Worm (Caenorhabditis elegans) whole organism, L3 larva: ENCODE data around the gene ZK353.4.

Experiments
- R02D3.7 ChIP-seq: fragments of 150-350 bp; optimal IDR thresholded peaks from 2 replicates; lab custom pipeline; 2014; ENCODE audit warnings: missing biosample characterization, missing genetic modification characterization
- ZK546.5 ChIP-seq: sonication (generic microtip); optimal IDR thresholded peaks from 2 replicates; lab custom pipeline; 2017; ENCODE audit warnings: missing biosample characterization, missing genetic modification characterization
- aly-2 ChIP-seq: fragments of 150-350 bp; optimal IDR thresholded peaks from 2 replicates; lab custom pipeline; 2014; ENCODE audit warnings: missing biosample characterization, missing genetic modification characterization
- ama-1 ChIP-seq: fragments of 150-350 bp; optimal IDR thresholded peaks from 2 replicates; lab custom pipeline; 2018
- ceh-16 ChIP-seq: sonication (generic microtip); optimal IDR thresholded peaks from 2 replicates; lab custom pipeline; 2017; ENCODE audit warnings: missing biosample characterization, missing genetic modification characterization
- ceh-28 ChIP-seq: fragments of 150-350 bp; optimal IDR thresholded peaks from 2 replicates; lab custom pipeline; 2014; ENCODE audit warnings: missing biosample characterization, missing genetic modification reagents, missing genetic modification characterization
- ceh-9 ChIP-seq: sonication (generic microtip); optimal IDR thresholded peaks from 2 replicates; lab custom pipeline; 2018; ENCODE audit warnings: missing biosample characterization, missing genetic modification characterization
- egl-27 ChIP-seq: sonication (generic microtip); optimal IDR thresholded peaks from 4 replicates; lab custom pipeline; 2017; ENCODE audit warnings: missing biosample characterization, missing genetic modification reagents, missing genetic modification characterization
- egl-5 ChIP-seq: fragments of 150-350 bp; optimal IDR thresholded peaks from 2 replicates; lab custom pipeline; 2017; ENCODE audit warnings: missing biosample characterization, missing genetic modification reagents, missing genetic modification characterization, inconsistent platforms
- elt-2 ChIP-seq: sonication (generic microtip); optimal IDR thresholded peaks from 2 replicates; lab custom pipeline; 2016; ENCODE audit warnings: missing genetic modification reagents, mild to moderate bottlenecking, missing genetic modification characterization, missing compliant biosample characterization
- elt-3 ChIP-seq, 3 experiments: fragments of 150-350 bp in 1 of 3; sonication (generic microtip) in 2 of 3; optimal IDR thresholded peaks; 2 replicates in 2 of 3; 4 replicates in 1 of 3; lab custom pipeline; 2014 to 2017; ENCODE audit warnings: missing biosample characterization in 3 of 3, missing genetic modification characterization in 3 of 3
- fos-1 ChIP-seq: fragments of 150-350 bp; optimal IDR thresholded peaks from 2 replicates; lab custom pipeline; 2014; ENCODE audit warnings: missing biosample characterization, missing genetic modification characterization
- hmg-11 ChIP-seq: sonication (generic microtip); optimal IDR thresholded peaks from 2 replicates; lab custom pipeline; 2016; ENCODE audit warnings: missing genetic modification characterization, missing compliant biosample characterization
- jun-1 ChIP-seq: fragments of 150-350 bp; optimal IDR thresholded peaks from 2 replicates; lab custom pipeline; 2014; ENCODE audit warnings: missing biosample characterization, missing genetic modification reagents, missing genetic modification characterization
- lin-15B ChIP-seq: fragments of 150-350 bp; optimal IDR thresholded peaks from 2 replicates; lab custom pipeline; 2014; ENCODE audit warnings: missing biosample characterization, missing genetic modification characterization
- lin-39 ChIP-seq: fragments of 150-350 bp; optimal IDR thresholded peaks from 2 replicates; lab custom pipeline; 2018; ENCODE audit warnings: missing biosample characterization, missing genetic modification reagents, missing genetic modification characterization
- mml-1 ChIP-seq: fragments of 150-350 bp; sonication (generic microtip); optimal IDR thresholded peaks from 3 replicates; lab custom pipeline; 2014; ENCODE audit warnings: missing biosample characterization, missing genetic modification characterization
- nfya-1 ChIP-seq: sonication (generic microtip); optimal IDR thresholded peaks from 2 replicates; lab custom pipeline; 2017; ENCODE audit warnings: missing genetic modification characterization, mild to moderate bottlenecking, missing compliant biosample characterization, antibody characterized with exemption, moderate library complexity; ENCODE audit not compliant: insufficient read depth
- nhr-11 ChIP-seq: fragments of 150-350 bp; optimal IDR thresholded peaks from 2 replicates; lab custom pipeline; 2014; ENCODE audit warnings: missing biosample characterization, missing genetic modification characterization
- nhr-12 ChIP-seq: fragments of 150-350 bp; optimal IDR thresholded peaks from 2 replicates; lab custom pipeline; 2014; ENCODE audit warnings: missing biosample characterization, missing genetic modification characterization
- nhr-237 ChIP-seq: fragments of 150-350 bp; optimal IDR thresholded peaks from 2 replicates; lab custom pipeline; 2014; ENCODE audit warnings: missing biosample characterization, missing genetic modification characterization
- nhr-25 ChIP-seq: sonication (generic microtip); optimal IDR thresholded peaks from 2 replicates; lab custom pipeline; 2017; ENCODE audit warnings: missing biosample characterization, missing genetic modification characterization
- nhr-28 ChIP-seq: fragments of 150-350 bp; optimal IDR thresholded peaks from 2 replicates; lab custom pipeline; 2014; ENCODE audit warnings: missing biosample characterization, missing genetic modification characterization
- nhr-43 ChIP-seq: sonication (generic microtip); optimal IDR thresholded peaks from 2 replicates; lab custom pipeline; 2016; ENCODE audit warnings: mild to moderate bottlenecking, missing genetic modification characterization, missing compliant biosample characterization; ENCODE audit not compliant: poor library complexity, severe bottlenecking
- nhr-67 ChIP-seq: fragments of 150-350 bp; optimal IDR thresholded peaks from 2 replicates; lab custom pipeline; 2014; ENCODE audit warnings: missing biosample characterization, missing genetic modification characterization
- nhr-76 ChIP-seq: fragments of 150-350 bp; sonication (generic microtip); optimal IDR thresholded peaks from 5 replicates; lab custom pipeline; 2014; ENCODE audit warnings: missing biosample characterization, missing genetic modification characterization
- nhr-77 ChIP-seq: fragments of 150-350 bp; optimal IDR thresholded peaks from 2 replicates; lab custom pipeline; 2014; ENCODE audit warnings: missing biosample characterization, missing genetic modification characterization
- pha-4 ChIP-seq: fragments of 150-350 bp; optimal IDR thresholded peaks from 2 replicates; lab custom pipeline; 2014; ENCODE audit warnings: missing biosample characterization, missing genetic modification reagents, missing genetic modification characterization
- pqm-1 ChIP-seq: fragments of 150-350 bp; optimal IDR thresholded peaks from 2 replicates; lab custom pipeline; 2017; ENCODE audit warnings: missing biosample characterization, missing genetic modification characterization, inconsistent platforms
- skn-1 ChIP-seq: fragments of 150-350 bp; optimal IDR thresholded peaks from 2 replicates; lab custom pipeline; 2014; ENCODE audit warnings: missing biosample characterization, missing genetic modification characterization
- tbx-2 ChIP-seq: sonication (generic microtip); optimal IDR thresholded peaks from 2 replicates; lab custom pipeline; 2016; ENCODE audit warnings: mild to moderate bottlenecking, missing genetic modification characterization, missing compliant biosample characterization
- unc-39 ChIP-seq: sonication (generic microtip); optimal IDR thresholded peaks from 4 replicates; lab custom pipeline; 2017; ENCODE audit warnings: missing biosample characterization, missing genetic modification characterization
- unc-62 ChIP-seq: fragments of 150-350 bp; sonication (generic microtip); optimal IDR thresholded peaks from 4 replicates; lab custom pipeline; 2014; ENCODE audit warnings: missing biosample characterization, missing genetic modification reagents, missing genetic modification characterization
- zag-1 ChIP-seq: fragments of 150-350 bp; optimal IDR thresholded peaks from 2 replicates; lab custom pipeline; 2014; ENCODE audit warnings: missing biosample characterization, missing genetic modification characterization
- ztf-11 ChIP-seq: fragments of 150-350 bp; optimal IDR thresholded peaks from 2 replicates; lab custom pipeline; 2014; ENCODE audit warnings: missing biosample characterization, missing genetic modification characterization
- ztf-4 ChIP-seq: fragments of 150-350 bp; optimal IDR thresholded peaks from 2 replicates; lab custom pipeline; 2014; ENCODE audit warnings: missing biosample characterization, missing genetic modification characterization

Gene ZK353.4

DNA sequence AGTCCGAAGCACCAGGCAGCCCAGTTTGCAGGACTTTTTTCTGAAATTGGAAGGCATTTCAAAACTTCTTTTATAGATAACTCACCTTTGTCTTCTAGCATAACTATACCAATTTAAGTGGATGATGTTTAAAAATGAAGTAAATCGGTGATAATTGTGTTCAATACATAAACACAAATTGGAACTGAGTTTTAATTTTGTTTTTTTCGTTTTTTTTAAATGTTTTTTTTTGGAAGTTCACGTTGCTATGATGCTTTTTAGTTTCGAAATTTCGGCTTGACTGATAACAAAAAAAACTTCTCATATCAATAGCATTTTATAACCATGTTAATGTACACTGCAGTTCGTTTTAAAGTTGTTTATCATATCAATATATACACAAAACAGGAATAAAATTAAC, at the start of gene ZK353.4:
ZK353.4 (minus strand) TSS at position 101 of the 400 bp plus-strand sequence.
- TF ChIP-seq pqm-1 (tag; lab: Kevin White, UChicago) = no peak
- TF ChIP-seq ZK546.5 (tag; lab: Kevin White, UChicago) = no peak
- no peak for TF ChIP-seq nhr-77 (tag; lab: Kevin White, UChicago)
- no peak for TF ChIP-seq ceh-9 (tag; lab: Kevin White, UChicago)
- TF ChIP-seq egl-5 (tag; lab: Kevin White, UChicago) = no peak
- no peak for TF ChIP-seq jun-1 (tag; lab: Kevin White, UChicago)
- no peak for TF ChIP-seq elt-2 (tag; lab: Kevin White, UChicago)
- TF ChIP-seq mml-1 (tag; lab: Kevin White, UChicago) = no peak
- TF ChIP-seq tbx-2 (tag; lab: Kevin White, UChicago) = no peak
- no peak for TF ChIP-seq hmg-11 (tag; lab: Kevin White, UChicago)

DNA sequence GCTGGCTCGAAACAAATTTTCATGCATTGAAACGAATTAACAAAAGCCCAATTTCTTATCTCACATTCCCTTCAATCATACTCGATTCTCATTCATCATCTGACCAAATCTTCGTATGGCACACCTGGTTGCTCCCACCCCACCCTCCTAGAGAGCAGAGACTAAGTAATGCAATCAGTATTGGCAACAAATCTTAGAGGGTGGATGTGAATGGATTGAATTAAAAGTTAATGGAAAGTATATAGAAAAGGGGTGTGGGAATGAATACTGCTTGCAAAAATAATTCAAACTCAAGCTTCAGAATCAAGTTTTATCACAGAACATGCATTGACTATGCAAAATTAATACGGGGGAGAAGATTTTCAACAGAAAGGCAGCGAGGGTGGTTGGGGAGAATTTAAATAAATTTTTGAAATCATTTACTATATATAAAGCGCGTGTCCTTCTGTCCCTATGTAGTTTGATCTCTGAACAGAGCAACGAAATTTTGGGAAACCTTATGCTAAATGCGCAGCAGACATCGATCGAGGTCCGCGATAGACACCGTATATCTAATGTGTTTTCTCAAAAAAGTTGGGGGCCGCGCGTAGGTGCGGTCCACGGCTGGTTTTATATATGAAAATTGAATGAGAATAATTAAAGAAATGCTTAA, 48.5 kb upstream of the ZK353.4 start:
- TF ChIP-seq elt-2 (tag; lab: Kevin White, UChicago) = no peak
- no peak for TF ChIP-seq nhr-25 (tag; lab: Kevin White, UChicago)
- no peak for TF ChIP-seq ceh-9 (tag; lab: Kevin White, UChicago)
- no peak for TF ChIP-seq ceh-28 (tag; lab: Kevin White, UChicago)
- no peak for TF ChIP-seq egl-27 (tag; lab: Kevin White, UChicago)
- TF ChIP-seq unc-39 (tag; lab: Kevin White, UChicago) = no peak
- peak; percentile 45 for TF ChIP-seq ama-1 (lab: Kevin White, UChicago)
- TF ChIP-seq pqm-1 (tag; lab: Kevin White, UChicago) = no peak

DNA sequence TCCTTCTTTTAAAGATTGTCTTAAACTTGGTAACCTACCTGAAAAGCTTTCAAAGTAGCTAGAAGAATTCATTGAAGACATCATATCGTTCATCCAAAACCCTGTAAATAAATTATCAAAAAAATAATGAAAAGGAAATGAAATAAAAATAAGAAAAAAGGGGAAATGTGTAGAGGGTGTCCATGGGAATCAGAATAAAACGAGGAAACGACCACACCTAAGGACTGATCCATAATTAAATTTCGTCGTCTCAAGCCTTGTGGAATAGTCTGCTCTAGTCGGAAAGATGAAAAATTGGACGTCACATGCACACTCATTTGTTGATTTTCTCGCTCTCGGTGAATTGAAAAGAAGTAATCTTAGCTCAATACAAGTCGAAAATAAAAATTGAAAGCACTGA, 45.6 kb upstream of the ZK353.4 start, which contains the start of gene ZK1236.9:
ZK1236.9 (minus strand) TSS at position 101 of the 400 bp plus-strand sequence.
- TF ChIP-seq R02D3.7 (tag; lab: Kevin White, UChicago) (no peak), lin-15B (tag; lab: Kevin White, UChicago) (no peak)

DNA sequence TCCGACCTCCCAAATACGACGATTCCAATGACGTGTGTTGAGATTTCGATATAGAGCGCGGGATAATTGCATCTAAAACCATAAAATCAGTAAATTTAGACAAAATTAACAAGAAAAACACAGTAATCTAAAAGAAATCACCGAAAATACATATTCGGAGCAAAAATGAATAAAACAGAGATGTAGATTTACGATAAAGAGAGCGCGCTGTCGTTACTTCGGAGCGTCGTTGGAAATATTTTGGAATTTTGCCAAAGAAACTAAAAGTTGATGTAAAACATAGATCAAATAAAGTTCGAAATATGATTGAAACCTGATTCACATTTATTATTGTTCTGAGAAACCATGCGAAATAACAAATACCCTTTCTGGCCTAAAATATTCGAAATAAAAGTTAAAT, 42.7 kb upstream of the ZK353.4 start, which contains the start of gene ZK1236.5:
ZK1236.5 (minus strand) TSS at position 72 of the 400 bp plus-strand sequence.
- TF ChIP-seq nhr-67 (tag; lab: Kevin White, UChicago) (no peak), jun-1 (tag; lab: Kevin White, UChicago) (no peak), zag-1 (no peak), lin-15B (tag; lab: Kevin White, UChicago) (peak; percentile 55), nhr-237 (tag; lab: Kevin White, UChicago) (no peak), mml-1 (tag; lab: Kevin White, UChicago) (no peak), nhr-12 (no peak), ztf-4 (tag; lab: Kevin White, UChicago) (no peak), hmg-11 (tag; lab: Kevin White, UChicago) (peak; percentile 25), elt-2 (tag; lab: Kevin White, UChicago) (no peak), ceh-16 (tag; lab: Kevin White, UChicago) (no peak), R02D3.7 (tag; lab: Kevin White, UChicago) (peak; percentile 95), fos-1 (no peak), nhr-28 (tag; lab: Kevin White, UChicago) (no peak), nfya-1 (peak; percentile 56), lin-39 (no peak), nhr-43 (tag; lab: Kevin White, UChicago) (no peak), pha-4 (tag; lab: Kevin White, UChicago) (peak; percentile 68)
- TF ChIP-seq, all 47 proteins: peak for 5

DNA sequence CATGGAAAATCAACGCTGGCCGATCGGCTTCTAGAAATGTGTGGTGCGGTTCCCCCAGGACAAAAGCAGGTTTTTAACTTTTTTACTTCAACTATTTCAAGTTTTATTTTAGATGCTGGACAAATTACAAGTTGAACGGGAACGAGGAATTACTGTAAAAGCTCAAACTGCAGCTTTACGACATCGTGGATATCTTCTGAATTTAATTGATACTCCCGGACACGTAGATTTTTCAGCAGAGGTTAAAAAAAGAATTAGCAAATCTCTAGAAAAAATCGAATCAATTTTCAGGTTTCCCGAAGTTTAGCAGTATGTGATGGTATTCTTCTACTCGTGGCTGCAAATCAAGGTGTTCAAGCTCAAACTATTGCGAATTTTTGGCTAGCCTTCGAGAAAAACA, 40.1 kb upstream of the ZK353.4 start:
- TF ChIP-seq nhr-77 (tag; lab: Kevin White, UChicago) (no peak), lin-15B (tag; lab: Kevin White, UChicago) (no peak), ztf-4 (tag; lab: Kevin White, UChicago) (no peak), aly-2 (tag; lab: Kevin White, UChicago) (no peak)
- TF ChIP-seq, all 47 proteins: peak for 0

DNA sequence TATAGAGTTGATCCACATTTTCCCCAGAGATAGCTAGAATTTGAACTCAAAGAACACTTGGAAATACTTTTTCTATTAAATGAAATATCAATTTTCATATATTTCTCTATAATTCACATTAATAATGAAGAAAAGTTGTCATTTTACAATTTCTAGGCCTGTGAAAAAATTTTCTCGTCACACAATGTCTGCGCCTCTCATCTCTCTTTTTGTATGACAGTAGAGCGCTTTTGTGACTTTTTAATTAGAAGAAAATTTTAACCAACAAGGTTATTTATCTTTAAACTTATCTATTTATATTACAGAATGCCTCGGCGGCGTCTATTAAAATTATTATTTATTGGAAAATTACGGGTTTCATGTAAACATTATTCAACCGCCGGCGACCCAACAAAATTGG, 39.6 kb upstream of the ZK353.4 start, which contains the start of gene ZK1236.1:
ZK1236.1 (plus strand) TSS at position 263 of the 400 bp plus-strand sequence.
- TF ChIP-seq skn-1 (tag; lab: Kevin White, UChicago) (no peak), nhr-11 (tag; lab: Kevin White, UChicago) (no peak), mml-1 (tag; lab: Kevin White, UChicago) (no peak), nhr-77 (tag; lab: Kevin White, UChicago) (no peak), jun-1 (tag; lab: Kevin White, UChicago) (no peak), lin-39 (no peak), fos-1 (no peak), nhr-76 (tag; lab: Kevin White, UChicago) (no peak), ztf-4 (tag; lab: Kevin White, UChicago) (no peak), elt-3 (tag; optimal IDR thresholded peaks at IDR 0.05; lab: Kevin White, UChicago) (no peak), nhr-28 (tag; lab: Kevin White, UChicago) (no peak), ZK546.5 (tag; lab: Kevin White, UChicago) (no peak), ztf-11 (no peak), unc-62 (GFP tag; lab: Kevin White, UChicago) (no peak), pha-4 (tag; lab: Kevin White, UChicago) (peak; percentile 46), tbx-2 (tag; lab: Kevin White, UChicago) (no peak), nfya-1 (peak; percentile 38), nhr-43 (tag; lab: Kevin White, UChicago) (no peak)
